Fruit fly (Drosophila melanogaster) ovary, adult (tissue): ENCODE data around the gene CG11382.

Experiments
- CG17801 ChIP-seq: fragments of 200-800 bp; optimal IDR thresholded peaks from 2 replicates; lab custom pipeline; 2019; ENCODE audit warnings: missing biosample characterization, mild to moderate bottlenecking, missing genetic modification characterization, moderate library complexity; ENCODE audit not compliant: partially characterized antibody

The CG11382 gene

dm6 chrX:1199246-1199645 is 10.5 kb upstream of the CG11382 start, which contains the start of gene CG14625:
Gene CG14625, plus strand, starts transcription at chrX:1199546.
- TF ChIP-seq CG17801 (GFP tag; lab: Kevin White, UChicago), result no peak

- TF ChIP-seq CG17801 (GFP tag; lab: Kevin White, UChicago), result no peak
Measured at dm6 chrX:1203477-1203876, 6.3 kb upstream of the CG11382 start, which contains the start of gene CG11381. Gene CG11381, plus strand, starts transcription at chrX:1203777.

dm6 chrX:1206437-1206836 is 3.3 kb upstream of the CG11382 start, which contains the start of gene CG14624:
Gene CG14624, plus strand, starts transcription at chrX:1206737.
- TF ChIP-seq CG17801 (GFP tag; lab: Kevin White, UChicago), result no peak

- no peak for TF ChIP-seq CG17801 (GFP tag; lab: Kevin White, UChicago)
Measured at dm6 chrX:1215000-1215399, 5.2 kb downstream of the CG11382 start, which contains the start of gene CG11398. Gene CG11398, minus strand, starts transcription at chrX:1215156.

- peak; percentile 21 for TF ChIP-seq CG17801 (GFP tag; lab: Kevin White, UChicago)
Measured at dm6 chrX:1216681-1217080, 6.9 kb downstream of the CG11382 start.

- no peak for TF ChIP-seq CG17801 (GFP tag; lab: Kevin White, UChicago)
Measured at dm6 chrX:1225859-1226258, 16.1 kb downstream of the CG11382 start.

dm6 chrX:1229098-1229497 is 19.3 kb downstream of the CG11382 start:
- TF ChIP-seq CG17801 (GFP tag; lab: Kevin White, UChicago), result no peak

dm6 chrX:1229567-1229966 is 19.8 kb downstream of the CG11382 start:
- no peak for TF ChIP-seq CG17801 (GFP tag; lab: Kevin White, UChicago)

- TF ChIP-seq CG17801 (GFP tag; lab: Kevin White, UChicago), result no peak
Measured at dm6 chrX:1231707-1232106, 21.9 kb downstream of the CG11382 start.

- no peak for TF ChIP-seq CG17801 (GFP tag; lab: Kevin White, UChicago)
Measured at dm6 chrX:1232533-1233212, 22.9 kb downstream of the CG11382 start.

- no peak for TF ChIP-seq CG17801 (GFP tag; lab: Kevin White, UChicago)
Measured at dm6 chrX:1233989-1234388, 24.2 kb downstream of the CG11382 start.

dm6 chrX:1234817-1235617 is 25.2 kb downstream of the CG11382 start:
- peak; percentile 95 for TF ChIP-seq CG17801 (GFP tag; lab: Kevin White, UChicago)

- TF ChIP-seq CG17801 (GFP tag; lab: Kevin White, UChicago), result no peak
Measured at dm6 chrX:1235618-1236006, 25.8 kb downstream of the CG11382 start.

dm6 chrX:1236475-1236874 is 26.7 kb downstream of the CG11382 start, which contains the start of gene CG3638:
Gene CG3638, minus strand, starts transcription at chrX:1236684.
- TF ChIP-seq CG17801 (GFP tag; lab: Kevin White, UChicago), result peak; percentile 2

dm6 chrX:1239832-1240231 is 30.1 kb downstream of the CG11382 start, which contains the start of gene CG11403:
Gene CG11403, minus strand, starts transcription at chrX:1239884.
- TF ChIP-seq CG17801 (GFP tag; lab: Kevin White, UChicago), result no peak
